Worm (Caenorhabditis elegans): ENCODE measurements around the gene twk-14.

DNA sequence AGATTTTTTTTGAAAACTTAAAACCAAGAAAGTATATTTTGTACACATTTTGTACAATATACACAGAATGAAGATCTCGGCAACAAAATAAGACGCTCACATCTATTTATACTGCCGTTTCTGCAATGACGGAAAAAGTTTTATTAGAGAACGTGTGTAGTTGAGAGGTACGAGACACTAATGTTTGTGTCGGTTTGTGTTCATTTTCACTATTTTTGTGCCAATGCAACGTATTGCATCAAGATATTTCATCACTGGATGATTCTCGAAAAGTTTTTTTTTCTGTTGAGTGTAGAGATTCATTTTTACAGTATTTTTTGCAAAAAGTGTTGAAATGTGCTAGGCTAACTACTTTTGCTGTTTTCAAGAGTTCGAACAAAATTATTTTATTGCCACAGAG is 13.5 kb upstream of the twk-14 start:
- TF ChIP-seq nhr-76 (tag; optimal IDR thresholded peaks at IDR 0.05) (no peak), mdl-1 (tag; optimal IDR thresholded peaks at IDR 0.05) (no peak), lin-15B (tag; optimal IDR thresholded peaks at IDR 0.05) (no peak), mef-2 (tag; optimal IDR thresholded peaks at IDR 0.05) (no peak), fos-1 (tag; optimal IDR thresholded peaks at IDR 0.05) (no peak)
